Fruit fly (Drosophila melanogaster) whole organism, wandering third instar larva: ENCODE results near the gene Loxl1.

Experiments used
- CG32264 ChIP-seq: fragments of 200-800 bp; sonication (Bioruptor generic); optimal IDR thresholded peaks from 2 replicates; lab custom pipeline; 2016; ENCODE audit warnings: missing biosample characterization, missing genetic modification characterization
- Hr78 ChIP-seq: fragments of >200 bp; optimal IDR thresholded peaks from 2 replicates; lab custom pipeline; 2017; ENCODE audit warnings: missing biosample characterization, missing genetic modification characterization
- Hr83 ChIP-seq: fragments of 200-300 bp; sonication (Bioruptor generic); optimal IDR thresholded peaks from 2 replicates; lab custom pipeline; 2016; ENCODE audit warnings: missing biosample characterization, mild to moderate bottlenecking, missing genetic modification characterization, moderate library complexity; ENCODE audit not compliant: poor library complexity, severe bottlenecking
- Myc ChIP-seq: fragments of >200 bp; optimal IDR thresholded peaks from 2 replicates; lab custom pipeline; 2017
- N ChIP-seq: fragments of >200 bp; optimal IDR thresholded peaks from 2 replicates; lab custom pipeline; 2018; ENCODE audit warnings: missing biosample characterization, missing external identifiers, missing genetic modification characterization
- OdsH ChIP-seq: fragments of 200-800 bp; sonication (Bioruptor generic); optimal IDR thresholded peaks from 2 replicates; lab custom pipeline; 2016; ENCODE audit warnings: missing biosample characterization, mild to moderate bottlenecking, missing genetic modification characterization
- Sp1 ChIP-seq: fragments of 200-800 bp; sonication (Bioruptor generic); optimal IDR thresholded peaks from 3 replicates; lab custom pipeline; 2019; ENCODE audit warnings: missing biosample characterization, mild to moderate bottlenecking, missing genetic modification characterization, moderate library complexity
- Vsx2 ChIP-seq: fragments of 200-300, 225-300 bp; sonication (Bioruptor generic); optimal IDR thresholded peaks from 2 replicates; lab custom pipeline; 2018; ENCODE audit warnings: missing biosample characterization, missing genetic modification characterization; ENCODE audit not compliant: partially characterized antibody
- brk ChIP-seq: fragments of 200-800 bp; sonication (Bioruptor generic); optimal IDR thresholded peaks from 2 replicates; lab custom pipeline; 2016; ENCODE audit warnings: missing biosample characterization, mild to moderate bottlenecking, missing genetic modification characterization
- dmrt93B ChIP-seq: fragments of 200-800 bp; sonication (Bioruptor generic); optimal IDR thresholded peaks from 2 replicates; lab custom pipeline; 2018; ENCODE audit warnings: missing biosample characterization, mild to moderate bottlenecking, missing genetic modification characterization
- ey ChIP-seq: fragments of 200-800 bp; sonication (Bioruptor generic); optimal IDR thresholded peaks from 2 replicates; lab custom pipeline; 2016; ENCODE audit warnings: missing biosample characterization, missing genetic modification characterization
- foxo ChIP-seq, 2 experiments: fragments of 200-800 bp; sonication (Bioruptor generic); optimal IDR thresholded peaks; 2 replicates in 1 of 2; 3 replicates in 1 of 2; lab custom pipeline; 2016 to 2017; ENCODE audit warnings: missing biosample characterization in 2 of 2, missing genetic modification characterization in 2 of 2
- fru ChIP-seq: fragments of 200-800 bp; sonication (Bioruptor generic); optimal IDR thresholded peaks from 3 replicates; lab custom pipeline; 2016; ENCODE audit warnings: missing biosample characterization, mild to moderate bottlenecking, missing genetic modification characterization
- h ChIP-seq: fragments of 200-800 bp; sonication (Bioruptor generic); optimal IDR thresholded peaks from 3 replicates; lab custom pipeline; 2016; ENCODE audit warnings: missing biosample characterization, mild to moderate bottlenecking, missing genetic modification characterization
- psq ChIP-seq: fragments of 200-800 bp; sonication (Bioruptor generic); optimal IDR thresholded peaks from 3 replicates; lab custom pipeline; 2017; ENCODE audit warnings: missing biosample characterization, mild to moderate bottlenecking, missing genetic modification characterization, moderate library complexity
- tai ChIP-seq: sonication (Bioruptor generic); optimal IDR thresholded peaks from 2 replicates; lab custom pipeline; 2016; ENCODE audit warnings: missing biosample characterization, missing genetic modification characterization
- usp ChIP-seq: fragments of >200 bp; optimal IDR thresholded peaks from 2 replicates; lab custom pipeline; 2017; ENCODE audit warnings: missing biosample characterization, missing genetic modification characterization
- woc ChIP-seq: sonication (Bioruptor generic); optimal IDR thresholded peaks from 2 replicates; lab custom pipeline; 2016; ENCODE audit warnings: missing biosample characterization, mild to moderate bottlenecking, missing genetic modification characterization

Gene Loxl1

dm6 chr3R:31421995-31422394, 37.7 kb downstream of the Loxl1 start (continued):
- no peak for TF ChIP-seq CG32264 (GFP tag; lab: Kevin White, UChicago)

- no peak for TF ChIP-seq dmrt93B (GFP tag; lab: Kevin White, UChicago)
- no peak for TF ChIP-seq Hr83 (GFP tag; lab: Kevin White, UChicago)
- no peak for TF ChIP-seq Vsx2 (GFP tag; lab: Kevin White, UChicago)
- TF ChIP-seq woc (GFP tag; lab: Kevin White, UChicago) = no peak
- TF ChIP-seq brk = no peak
Measured at dm6 chr3R:31420675-31421074, 39.0 kb downstream of the Loxl1 start.

- no peak for TF ChIP-seq h
- TF ChIP-seq usp (GFP tag; lab: Kevin White, UChicago) = no peak
Measured at dm6 chr3R:31419531-31419930, 40.1 kb downstream of the Loxl1 start.

dm6 chr3R:31409627-31410201, 50.0 kb downstream of the Loxl1 start:
- TF ChIP-seq dmrt93B (GFP tag; lab: Kevin White, UChicago) = no peak
- TF ChIP-seq fru (GFP tag; lab: Kevin White, UChicago) = peak; percentile 36
- TF ChIP-seq ey (GFP tag; lab: Kevin White, UChicago) = peak; percentile 2
- TF ChIP-seq tai (GFP tag; lab: Kevin White, UChicago) = no peak
- no peak for TF ChIP-seq Myc (lab: Kevin White, UChicago)
- peak; percentile 7 for TF ChIP-seq psq (GFP tag; lab: Kevin White, UChicago)
- TF ChIP-seq OdsH = peak; percentile 31
- TF ChIP-seq Sp1 (GFP tag; lab: Kevin White, UChicago) = no peak
- no peak for TF ChIP-seq Hr78 (GFP tag; lab: Kevin White, UChicago)
- peak; percentile 47 for TF ChIP-seq woc (GFP tag; lab: Kevin White, UChicago)
- TF ChIP-seq foxo (GFP tag; optimal IDR thresholded peaks at IDR 0.05; lab: Kevin White, UChicago) = peak in 1 of 2 experiments; percentile 29
- TF ChIP-seq N (GFP tag; lab: Kevin White, UChicago) = no peak
